Fruit fly (Drosophila melanogaster) whole organism, embryonic: ENCODE results near the gene CG3198.
A peak's percentile ranks its signal among the peaks of the same experiment; 100 is the strongest.

Experiments used
- Antp ChIP-seq: fragments of 200-800 bp; sonication (Bioruptor generic); optimal IDR thresholded peaks from 3 replicates; lab custom pipeline; 2016; ENCODE audit warnings: missing biosample characterization, missing genetic modification characterization
- Atf6 ChIP-seq: fragments of 200-800 bp; sonication (Bioruptor generic); IDR thresholded peaks from 2 replicates; pipeline ENCODE4 v1.3.6; 2022; ENCODE audit warnings: missing biosample characterization, missing genetic modification characterization
- Blimp-1 ChIP-seq: fragments of 200-800 bp; sonication (Bioruptor generic); optimal IDR thresholded peaks from 3 replicates; lab custom pipeline; 2018; ENCODE audit warnings: missing biosample characterization, missing genetic modification characterization, mild to moderate bottlenecking, moderate library complexity, missing genetic modification reagents
- CG10147 ChIP-seq: fragments of 200-800 bp; sonication (Bioruptor generic); optimal IDR thresholded peaks from 2 replicates; lab custom pipeline; 2019; ENCODE audit warnings: missing biosample characterization, mild to moderate bottlenecking, missing genetic modification characterization, moderate library complexity
- CG10209 ChIP-seq: fragments of 200-800 bp; sonication (Bioruptor generic); optimal IDR thresholded peaks from 3 replicates; lab custom pipeline; 2017; ENCODE audit warnings: missing biosample characterization, mild to moderate bottlenecking, missing genetic modification characterization, missing genetic modification reagents
- CG10267 ChIP-seq: fragments of 200-800 bp; sonication (Bioruptor generic); optimal IDR thresholded peaks from 2 replicates; lab custom pipeline; 2018; ENCODE audit warnings: missing biosample characterization, mild to moderate bottlenecking, missing genetic modification characterization, moderate library complexity
- CG12744 ChIP-seq: fragments of 200-800 bp; sonication (Bioruptor generic); optimal IDR thresholded peaks from 2 replicates; lab custom pipeline; 2016; ENCODE audit warnings: missing biosample characterization, missing genetic modification characterization
- CG13287 ChIP-seq: fragments of 200-800 bp; sonication (Bioruptor generic); IDR thresholded peaks from 2 replicates; pipeline ENCODE4 v1.3.6; 2022; ENCODE audit warnings: missing biosample characterization, missing genetic modification characterization; ENCODE audit not compliant: partially characterized antibody
- CG1603 ChIP-seq: fragments of 200-800 bp; sonication (Bioruptor generic); optimal IDR thresholded peaks from 2 replicates; lab custom pipeline; 2019; ENCODE audit warnings: missing biosample characterization, mild to moderate bottlenecking, missing genetic modification characterization, moderate library complexity
- CG16813 ChIP-seq: fragments of 200-800 bp; sonication (Bioruptor generic); IDR thresholded peaks from 3 replicates; pipeline ENCODE4 v1.3.6; 2022; ENCODE audit warnings: missing biosample characterization, missing genetic modification characterization; ENCODE audit not compliant: partially characterized antibody
- CG31365 ChIP-seq: fragments of 200-800 bp; sonication (Bioruptor generic); optimal IDR thresholded peaks from 2 replicates; lab custom pipeline; 2018; ENCODE audit warnings: missing biosample characterization, mild to moderate bottlenecking, missing genetic modification characterization
- CG31441 ChIP-seq: fragments of 200-800 bp; sonication (Bioruptor generic); IDR thresholded peaks from 2 replicates; pipeline ENCODE4 v1.3.6; 2022; ENCODE audit warnings: missing biosample characterization, missing genetic modification characterization
- CG32767 ChIP-seq: fragments of 200-800 bp; sonication (Bioruptor generic); IDR thresholded peaks from 2 replicates; pipeline ENCODE4 v1.3.6; 2022; ENCODE audit warnings: missing biosample characterization, missing genetic modification characterization
- CG33213 ChIP-seq: fragments of 200-800 bp; sonication (Bioruptor generic); optimal IDR thresholded peaks from 3 replicates; lab custom pipeline; 2016; ENCODE audit warnings: missing biosample characterization, missing genetic modification characterization
- CG3995 ChIP-seq: fragments of 200-800 bp; sonication (Bioruptor generic); optimal IDR thresholded peaks from 3 replicates; lab custom pipeline; 2016; ENCODE audit warnings: missing biosample characterization, missing genetic modification characterization
- CG4617 ChIP-seq: fragments of 200-800 bp; sonication (Bioruptor generic); optimal IDR thresholded peaks from 3 replicates; lab custom pipeline; 2016; ENCODE audit warnings: missing biosample characterization, missing genetic modification characterization, borderline replicate concordance
- CG7928 ChIP-seq: fragments of 200-800 bp; sonication (Bioruptor generic); optimal IDR thresholded peaks from 2 replicates; lab custom pipeline; 2017; ENCODE audit warnings: missing biosample characterization, mild to moderate bottlenecking, missing genetic modification characterization
- CG8478 ChIP-seq: fragments of >200 bp; optimal IDR thresholded peaks from 2 replicates; lab custom pipeline; 2018
- CG8924 ChIP-seq: fragments of 200-800 bp; optimal IDR thresholded peaks from 3 replicates; lab custom pipeline; 2019; ENCODE audit warnings: missing biosample characterization, mild to moderate bottlenecking, missing genetic modification characterization, moderate library complexity
- CG9437 ChIP-seq: fragments of 200-800 bp; sonication (Bioruptor generic); optimal IDR thresholded peaks from 2 replicates; lab custom pipeline; 2018; ENCODE audit warnings: missing biosample characterization, mild to moderate bottlenecking, missing genetic modification characterization
- CG9797 ChIP-seq: fragments of 200-800 bp; sonication (Bioruptor generic); optimal IDR thresholded peaks from 3 replicates; lab custom pipeline; 2018; ENCODE audit warnings: missing biosample characterization, mild to moderate bottlenecking, missing genetic modification characterization
- CkIIα-i1 ChIP-seq: fragments of 200-800 bp; sonication (Bioruptor generic); IDR thresholded peaks from 2 replicates; pipeline ENCODE4 v1.3.6; 2022; ENCODE audit warnings: missing biosample characterization, missing genetic modification characterization
- D19A ChIP-seq: fragments of 200-800 bp; optimal IDR thresholded peaks from 3 replicates; lab custom pipeline; 2019; ENCODE audit warnings: missing biosample characterization, mild to moderate bottlenecking, missing genetic modification characterization, moderate library complexity
- Dek ChIP-seq: fragments of 200-800 bp; sonication (Bioruptor generic); optimal IDR thresholded peaks from 3 replicates; lab custom pipeline; 2019; ENCODE audit warnings: missing biosample characterization, mild to moderate bottlenecking, missing genetic modification characterization, moderate library complexity
- Eip74EF ChIP-seq, 2 experiments: fragments of 200-800 bp in 1 of 2; fragments of >200 bp in 1 of 2; sonication (Bioruptor generic) in 1 of 2; optimal IDR thresholded peaks; 2 replicates each; lab custom pipeline; 2017 to 2019; ENCODE audit warnings: missing biosample characterization in 2 of 2, missing genetic modification characterization in 2 of 2, mild to moderate bottlenecking in 1 of 2, moderate library complexity in 1 of 2
- Gsc ChIP-seq: fragments of 200-800 bp; sonication (Bioruptor generic); IDR thresholded peaks from 2 replicates; pipeline ENCODE4 v1.3.6; 2022; ENCODE audit warnings: missing biosample characterization, missing genetic modification characterization
- HLH4C ChIP-seq: fragments of 200-800 bp; sonication (Bioruptor generic); IDR thresholded peaks from 3 replicates; pipeline ENCODE4 v1.3.6; 2022; ENCODE audit warnings: missing biosample characterization, missing genetic modification characterization; ENCODE audit not compliant: partially characterized antibody
- Hr39 ChIP-seq: fragments of >200 bp; optimal IDR thresholded peaks from 2 replicates; lab custom pipeline; 2017
- Hsf ChIP-seq: fragments of 200-800 bp; sonication (Bioruptor generic); optimal IDR thresholded peaks from 3 replicates; lab custom pipeline; 2016; ENCODE audit warnings: missing biosample characterization, missing genetic modification characterization
- MBD-R2 ChIP-seq: fragments of 200-800 bp; sonication (Bioruptor generic); IDR thresholded peaks from 2 replicates; pipeline ENCODE4 v1.3.6; 2022; ENCODE audit warnings: missing biosample characterization, missing genetic modification characterization
- Oaz ChIP-seq: fragments of 200-800 bp; sonication (Bioruptor generic); IDR thresholded peaks from 2 replicates; pipeline ENCODE4 v1.3.6; 2022; ENCODE audit warnings: missing biosample characterization, missing genetic modification characterization
- PHDP ChIP-seq: fragments of 200-800 bp; sonication (Bioruptor generic); optimal IDR thresholded peaks from 3 replicates; lab custom pipeline; 2018; ENCODE audit warnings: missing biosample characterization, mild to moderate bottlenecking, missing genetic modification characterization, moderate library complexity
- ato ChIP-seq: fragments of 200-800 bp; sonication (Bioruptor generic); IDR thresholded peaks from 2 replicates; pipeline ENCODE4 v1.3.6; 2022; ENCODE audit warnings: missing biosample characterization, missing genetic modification characterization; ENCODE audit not compliant: partially characterized antibody
- btn ChIP-seq: fragments of 200-800 bp; sonication (Bioruptor generic); optimal IDR thresholded peaks from 2 replicates; lab custom pipeline; 2016; ENCODE audit warnings: missing biosample characterization, missing genetic modification characterization
- cas ChIP-seq: fragments of 200-800 bp; sonication (Bioruptor generic); IDR thresholded peaks from 2 replicates; pipeline ENCODE4 v1.3.6; 2022; ENCODE audit warnings: missing biosample characterization, missing genetic modification characterization
- crol ChIP-seq: fragments of 200-800 bp; sonication (Bioruptor generic); IDR thresholded peaks from 2 replicates; pipeline ENCODE4 v1.3.6; 2022; ENCODE audit warnings: missing biosample characterization, missing genetic modification characterization
- crp ChIP-seq, 2 experiments: fragments of 200-800 bp; sonication (Bioruptor generic); optimal IDR thresholded peaks; 2 replicates in 1 of 2; 3 replicates in 1 of 2; lab custom pipeline; 2017; ENCODE audit warnings: missing biosample characterization in 2 of 2, missing genetic modification characterization in 2 of 2, mild to moderate bottlenecking in 1 of 2, moderate library complexity in 1 of 2
- disco-r ChIP-seq: fragments of 200-800 bp; sonication (Bioruptor generic); optimal IDR thresholded peaks from 2 replicates; lab custom pipeline; 2016; ENCODE audit warnings: missing biosample characterization, missing genetic modification characterization
- exex ChIP-seq: fragments of 200-800 bp; sonication (Bioruptor generic); optimal IDR thresholded peaks from 4 replicates; lab custom pipeline; 2018; ENCODE audit warnings: missing biosample characterization, mild to moderate bottlenecking, missing genetic modification characterization, moderate library complexity
- h ChIP-seq: fragments of >200 bp; optimal IDR thresholded peaks from 2 replicates; lab custom pipeline; 2017
- insv ChIP-seq, 2 experiments: fragments of 200-800 bp; sonication (Bioruptor generic); optimal IDR thresholded peaks; 3 replicates each; lab custom pipeline; 2016 to 2018; ENCODE audit warnings: missing biosample characterization in 2 of 2, missing genetic modification characterization in 2 of 2
- kay ChIP-seq: fragments of 200-800 bp; sonication (Bioruptor generic); optimal IDR thresholded peaks from 2 replicates; lab custom pipeline; 2016; ENCODE audit warnings: missing biosample characterization, missing genetic modification characterization
- klu ChIP-seq: fragments of 200-800 bp; sonication (Bioruptor generic); IDR thresholded peaks from 2 replicates; pipeline ENCODE4 v1.3.6; 2022; ENCODE audit warnings: missing biosample characterization, missing genetic modification characterization
- oc ChIP-seq: fragments of 200-800 bp; sonication (Bioruptor generic); optimal IDR thresholded peaks from 2 replicates; lab custom pipeline; 2018; ENCODE audit warnings: missing biosample characterization, mild to moderate bottlenecking, missing genetic modification characterization, moderate library complexity
- pfk ChIP-seq: fragments of 200-800 bp; sonication (Bioruptor generic); optimal IDR thresholded peaks from 2 replicates; lab custom pipeline; 2018; ENCODE audit warnings: missing biosample characterization, mild to moderate bottlenecking, missing genetic modification characterization, moderate library complexity
- pho ChIP-seq: fragments of 200-800 bp; sonication (Bioruptor generic); optimal IDR thresholded peaks from 2 replicates; lab custom pipeline; 2016; ENCODE audit warnings: missing biosample characterization, missing genetic modification characterization
- sqz ChIP-seq: fragments of 200-800 bp; sonication (Bioruptor generic); optimal IDR thresholded peaks from 3 replicates; lab custom pipeline; 2018; ENCODE audit warnings: missing biosample characterization, mild to moderate bottlenecking, missing genetic modification characterization
- tll ChIP-seq, 2 experiments: fragments of 200-800 bp in 1 of 2; fragments of >200 bp in 1 of 2; sonication (Bioruptor generic) in 1 of 2; optimal IDR thresholded peaks; 2 replicates each; lab custom pipeline; 2017 to 2019; ENCODE audit warnings: missing biosample characterization in 2 of 2, missing genetic modification characterization in 2 of 2, mild to moderate bottlenecking in 1 of 2, moderate library complexity in 1 of 2
- toy ChIP-seq: fragments of 200-800 bp; sonication (Bioruptor generic); IDR thresholded peaks from 2 replicates; pipeline ENCODE4 v1.3.6; 2022; ENCODE audit warnings: missing biosample characterization, missing genetic modification characterization
- zfh2 ChIP-seq: fragments of 200-800 bp; sonication (Bioruptor generic); optimal IDR thresholded peaks from 2 replicates; lab custom pipeline; 2016; ENCODE audit warnings: missing biosample characterization, missing genetic modification characterization

The CG3198 gene

DNA sequence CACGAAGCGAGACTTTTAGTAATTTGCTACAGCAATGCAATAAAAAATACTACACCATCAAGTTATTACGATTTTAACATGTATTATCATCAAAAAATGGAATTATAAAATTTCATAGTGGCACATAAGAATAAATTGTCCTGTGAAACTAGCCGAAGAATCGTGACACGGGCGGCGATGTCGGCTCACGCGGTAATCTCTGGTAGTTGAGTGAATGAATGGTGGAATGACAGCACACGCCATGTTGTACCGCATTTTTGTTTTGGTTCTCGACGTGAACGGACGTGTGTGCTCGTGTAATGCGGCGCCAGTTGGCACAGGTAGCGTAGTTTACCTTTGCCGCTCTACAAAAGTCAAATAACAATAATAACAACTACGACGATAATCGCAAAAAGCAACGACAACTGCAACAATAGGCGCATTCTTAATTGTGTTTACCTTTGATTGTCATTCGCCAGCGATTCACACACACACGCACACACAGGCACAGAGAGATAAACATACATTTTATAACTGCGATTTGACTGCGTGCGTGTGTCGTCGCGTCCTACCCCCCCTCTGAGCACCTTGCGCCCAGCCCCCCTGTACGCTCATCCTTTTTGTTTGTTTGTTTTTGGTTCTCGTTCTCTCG, 25.6 kb upstream of the CG3198 start, which contains the start of gene CG14441 (continued):
- TF ChIP-seq exex (tag; lab: Kevin White, UChicago) (peak; percentile 49), ato (GFP tag; lab: Robert Waterston, UW) (peak; percentile 92), CG31365 (peak; percentile 23), Hsf (GFP tag; lab: Kevin White, UChicago) (peak; percentile 26), CG10209 (GFP tag; lab: Kevin White, UChicago) (peak; percentile 21), CG7928 (GFP tag; lab: Kevin White, UChicago) (no peak), CG13287 (GFP tag; lab: Robert Waterston, UW) (peak; percentile 100), CG8924 (tag; lab: Kevin White, UChicago) (peak; percentile 73), CG9437 (GFP tag; lab: Kevin White, UChicago) (no peak), CG16813 (peak; percentile 98), CG12744 (peak; percentile 41), kay (GFP tag; lab: Kevin White, UChicago) (peak; percentile 1), CG3995 (no peak), Antp (peak; percentile 5), disco-r (peak; percentile 52), oc (no peak), h (lab: Kevin White, UChicago) (no peak), Blimp-1 (GFP tag; lab: Kevin White, UChicago) (no peak), zfh2 (GFP tag; lab: Kevin White, UChicago) (no peak), Gsc (GFP tag; lab: Robert Waterston, UW) (no peak), tll (GFP tag; optimal IDR thresholded peaks at IDR 0.05; lab: Kevin White, UChicago) (peak in 1 of 2 experiments; percentile 77), CG32767 (GFP tag; lab: Robert Waterston, UW) (no peak), toy (GFP tag; lab: Robert Waterston, UW) (0 out of 2 replicates have a peak, but pooled peaks have one; percentile 27), CG8478 (lab: Kevin White, UChicago) (no peak), CG10147 (GFP tag; lab: Kevin White, UChicago) (peak; percentile 72), Hr39 (no peak), pho (GFP tag; lab: Kevin White, UChicago) (peak; percentile 10), Eip74EF (GFP tag; optimal IDR thresholded peaks at IDR 0.05; lab: Kevin White, UChicago) (peak in 1 of 2 experiments; percentile 66), PHDP (tag; lab: Kevin White, UChicago) (peak; percentile 67), HLH4C (GFP tag; lab: Robert Waterston, UW) (peak; percentile 96), Oaz (GFP tag; lab: Robert Waterston, UW) (no peak), CG31441 (GFP tag; lab: Robert Waterston, UW) (peak; percentile 47; the same call in 1 of the 2 replicates), CG33213 (peak; percentile 50), klu (GFP tag; lab: Robert Waterston, UW) (no peak), CG10267 (tag; lab: Kevin White, UChicago) (peak; percentile 42), insv (GFP tag; optimal IDR thresholded peaks at IDR 0.05; lab: Kevin White, UChicago) (peak in 1 of 2 experiments; percentile 44), crol (peak; percentile 78), CkIIα-i1 (GFP tag; lab: Robert Waterston, UW) (no peak), CG9797 (no peak), Dek (peak; percentile 52), sqz (GFP tag; lab: Kevin White, UChicago) (peak; percentile 30), CG1603 (tag; lab: Kevin White, UChicago) (peak; percentile 32), D19A (peak; percentile 34), cas (GFP tag; lab: Robert Waterston, UW) (no peak), btn (GFP tag; lab: Kevin White, UChicago) (no peak), Atf6 (GFP tag; lab: Robert Waterston, UW) (peak; percentile 46; the same call in 1 of the 2 replicates), CG4617 (GFP tag; lab: Kevin White, UChicago) (no peak), MBD-R2 (no peak), pfk (GFP tag; lab: Kevin White, UChicago) (peak; percentile 65), crp (GFP tag; optimal IDR thresholded peaks at IDR 0.05; lab: Kevin White, UChicago) (no peak)
